Worm (Caenorhabditis elegans) whole organism, mixed stage, embryonic: ENCODE measurements around the gene srt-27.

ENCODE experiments used
- M03D4.4 ChIP-seq: sonication (generic microtip); optimal IDR thresholded peaks from 2 replicates; lab custom pipeline; 2017; ENCODE audit warnings: mild to moderate bottlenecking, missing genetic modification characterization, missing compliant biosample characterization
- bed-3 ChIP-seq: fragments of 200-800 bp; sonication (Bioruptor generic); optimal IDR thresholded peaks from 3 replicates; lab custom pipeline; 2018; ENCODE audit warnings: mild to moderate bottlenecking, missing genetic modification characterization, moderate library complexity, missing compliant biosample characterization
- blmp-1 ChIP-seq: fragments of 150-350 bp; optimal IDR thresholded peaks from 2 replicates; lab custom pipeline; 2014; ENCODE audit warnings: missing biosample characterization, missing genetic modification characterization
- ceh-39 ChIP-seq: fragments of 150-350 bp; optimal IDR thresholded peaks from 2 replicates; lab custom pipeline; 2014; ENCODE audit warnings: missing biosample characterization, missing genetic modification characterization
- ceh-83 ChIP-seq: fragments of 200-800 bp; sonication (Bioruptor generic); optimal IDR thresholded peaks from 2 replicates; lab custom pipeline; 2018; ENCODE audit warnings: mild to moderate bottlenecking, missing genetic modification characterization, missing compliant biosample characterization
- ces-1 ChIP-seq: fragments of 150-350 bp; optimal IDR thresholded peaks from 2 replicates; lab custom pipeline; 2014; ENCODE audit warnings: missing biosample characterization, missing genetic modification reagents, missing genetic modification characterization
- cnd-1 ChIP-seq: fragments of 200-800 bp; sonication (Bioruptor generic); optimal IDR thresholded peaks from 2 replicates; lab custom pipeline; 2018; ENCODE audit warnings: mild to moderate bottlenecking, missing genetic modification characterization, missing compliant biosample characterization
- drap-1 ChIP-seq: fragments of 200-800 bp; sonication (Bioruptor generic); optimal IDR thresholded peaks from 3 replicates; lab custom pipeline; 2018; ENCODE audit warnings: mild to moderate bottlenecking, missing genetic modification characterization, missing compliant biosample characterization
- elt-1 ChIP-seq: sonication (generic microtip); optimal IDR thresholded peaks from 2 replicates; lab custom pipeline; 2017; ENCODE audit warnings: missing genetic modification characterization, mild to moderate bottlenecking, missing compliant biosample characterization, antibody characterized with exemption, moderate library complexity, borderline replicate concordance; ENCODE audit not compliant: insufficient read depth
- flh-1 ChIP-seq: fragments of 200-800 bp; sonication (Bioruptor generic); optimal IDR thresholded peaks from 2 replicates; lab custom pipeline; 2018; ENCODE audit warnings: mild to moderate bottlenecking, missing genetic modification characterization, moderate library complexity, missing compliant biosample characterization
- ham-2 ChIP-seq: fragments of 200-800 bp; sonication (Bioruptor generic); optimal IDR thresholded peaks from 2 replicates; lab custom pipeline; 2018; ENCODE audit warnings: mild to moderate bottlenecking, missing genetic modification characterization, missing compliant biosample characterization
- hlh-1 ChIP-seq: fragments of 150-350 bp; optimal IDR thresholded peaks from 2 replicates; lab custom pipeline; 2014; ENCODE audit warnings: missing biosample characterization, missing genetic modification reagents, missing genetic modification characterization
- lin-13 ChIP-seq: fragments of 150-350 bp; optimal IDR thresholded peaks from 2 replicates; lab custom pipeline; 2014; ENCODE audit warnings: missing biosample characterization, missing genetic modification characterization
- lsy-2 ChIP-seq: fragments of 150-350 bp; optimal IDR thresholded peaks from 2 replicates; lab custom pipeline; 2014; ENCODE audit warnings: missing biosample characterization, missing genetic modification characterization
- mab-5 ChIP-seq: fragments of 150-350 bp; optimal IDR thresholded peaks from 2 replicates; lab custom pipeline; 2014; ENCODE audit warnings: missing biosample characterization, missing genetic modification characterization
- mep-1 ChIP-seq: fragments of 150-350 bp; optimal IDR thresholded peaks from 2 replicates; lab custom pipeline; 2017; ENCODE audit warnings: missing biosample characterization, missing genetic modification reagents, missing genetic modification characterization, inconsistent platforms
- mls-2 ChIP-seq: sonication (generic microtip); optimal IDR thresholded peaks from 2 replicates; lab custom pipeline; 2016; ENCODE audit warnings: mild to moderate bottlenecking, missing genetic modification characterization, moderate library complexity, missing compliant biosample characterization
- nhr-12 ChIP-seq: fragments of 150-350 bp; optimal IDR thresholded peaks from 2 replicates; lab custom pipeline; 2014; ENCODE audit warnings: missing biosample characterization, missing genetic modification characterization
- nhr-237 ChIP-seq: fragments of 150-350 bp; optimal IDR thresholded peaks from 2 replicates; lab custom pipeline; 2014; ENCODE audit warnings: missing biosample characterization, missing genetic modification characterization
- nhr-28 ChIP-seq: fragments of 150-350 bp; optimal IDR thresholded peaks from 2 replicates; lab custom pipeline; 2014; ENCODE audit warnings: missing biosample characterization, missing genetic modification characterization
- nhr-76 ChIP-seq: sonication (generic microtip); optimal IDR thresholded peaks from 2 replicates; lab custom pipeline; 2017; ENCODE audit warnings: missing biosample characterization, missing genetic modification characterization
- pha-4 ChIP-seq: fragments of 150-350 bp; optimal IDR thresholded peaks from 2 replicates; lab custom pipeline; 2018; ENCODE audit warnings: missing biosample characterization, missing genetic modification reagents, missing genetic modification characterization
- sem-2 ChIP-seq: fragments of 200-800 bp; sonication (Bioruptor generic); optimal IDR thresholded peaks from 2 replicates; lab custom pipeline; 2018; ENCODE audit warnings: mild to moderate bottlenecking, missing genetic modification characterization, missing compliant biosample characterization
- snpc-4 ChIP-seq: fragments of 150-350 bp; optimal IDR thresholded peaks from 2 replicates; lab custom pipeline; 2014; ENCODE audit warnings: missing biosample characterization, missing genetic modification characterization
- sptf-1 ChIP-seq: sonication (generic microtip); optimal IDR thresholded peaks from 2 replicates; lab custom pipeline; 2017; ENCODE audit warnings: mild to moderate bottlenecking, missing genetic modification characterization, moderate library complexity, missing compliant biosample characterization
- tbx-8 ChIP-seq: fragments of 200-800 bp; sonication (Bioruptor generic); optimal IDR thresholded peaks from 2 replicates; lab custom pipeline; 2018; ENCODE audit warnings: mild to moderate bottlenecking, missing genetic modification characterization, moderate library complexity, missing compliant biosample characterization
- unc-120 ChIP-seq: sonication (generic microtip); optimal IDR thresholded peaks from 2 replicates; lab custom pipeline; 2017; ENCODE audit warnings: missing genetic modification characterization, missing compliant biosample characterization; ENCODE audit not compliant: poor library complexity, severe bottlenecking
- unc-39 ChIP-seq: fragments of 150-350 bp; optimal IDR thresholded peaks from 2 replicates; lab custom pipeline; 2014; ENCODE audit warnings: missing biosample characterization, missing genetic modification characterization
- unc-62 ChIP-seq: fragments of 150-350 bp; optimal IDR thresholded peaks from 2 replicates; lab custom pipeline; 2014; ENCODE audit warnings: missing biosample characterization, missing genetic modification reagents, missing genetic modification characterization
- zip-8 ChIP-seq: fragments of 150-350 bp; optimal IDR thresholded peaks from 2 replicates; lab custom pipeline; 2014; ENCODE audit warnings: missing biosample characterization, missing genetic modification characterization
- ztf-11 ChIP-seq: fragments of 150-350 bp; optimal IDR thresholded peaks from 2 replicates; lab custom pipeline; 2014; ENCODE audit warnings: missing biosample characterization, missing genetic modification characterization

Gene srt-27

DNA sequence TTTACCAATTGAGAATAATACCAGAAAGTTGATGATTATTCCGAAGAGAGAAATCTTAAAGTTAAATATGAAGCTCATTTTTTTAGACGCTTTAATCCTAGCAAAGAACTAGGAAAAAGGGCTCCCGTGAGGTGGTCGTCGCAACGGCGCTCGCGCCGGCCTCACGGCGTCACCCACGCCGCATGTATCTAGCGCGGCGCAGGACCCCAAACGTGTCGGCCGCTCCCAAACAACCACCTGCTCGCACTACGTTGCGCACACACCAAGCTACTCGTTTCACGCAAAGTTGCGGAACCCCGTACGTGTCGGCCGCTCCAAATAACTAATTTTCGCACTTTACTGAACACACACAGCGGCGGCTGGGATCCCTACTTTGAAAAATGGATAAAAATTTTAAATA is 25.7 kb upstream of the srt-27 start:
- TF ChIP-seq nhr-28 (tag; lab: Kevin White, UChicago) (no peak), ham-2 (GFP tag; lab: Kevin White, UChicago) (no peak), lin-13 (tag; lab: Kevin White, UChicago) (no peak), sptf-1 (tag; lab: Kevin White, UChicago) (no peak), ceh-39 (tag; lab: Kevin White, UChicago) (no peak), pha-4 (tag; lab: Kevin White, UChicago) (no peak), nhr-76 (tag; lab: Kevin White, UChicago) (no peak)

ce11 chrV:2742298-2742697 is 21.6 kb upstream of the srt-27 start, which contains the start of gene srg-62:
TSS of gene srg-62 (minus strand) at chrV:2742398.
- TF ChIP-seq snpc-4 (tag; lab: Kevin White, UChicago) (no peak), drap-1 (GFP tag; lab: Kevin White, UChicago) (no peak), unc-120 (tag; lab: Kevin White, UChicago) (no peak), unc-62 (no peak), flh-1 (GFP tag; lab: Kevin White, UChicago) (no peak), ceh-83 (GFP tag; lab: Kevin White, UChicago) (no peak), zip-8 (tag; lab: Kevin White, UChicago) (no peak), bed-3 (no peak), mep-1 (tag; lab: Kevin White, UChicago) (no peak), unc-39 (no peak), M03D4.4 (tag; lab: Kevin White, UChicago) (no peak), sptf-1 (tag; lab: Kevin White, UChicago) (no peak), ces-1 (GFP tag; lab: Kevin White, UChicago) (no peak), mab-5 (tag; lab: Kevin White, UChicago) (no peak), nhr-237 (tag; lab: Kevin White, UChicago) (no peak), pha-4 (tag; lab: Kevin White, UChicago) (no peak), elt-1 (no peak), tbx-8 (no peak), nhr-12 (no peak)

- TF ChIP-seq ham-2 (GFP tag; lab: Kevin White, UChicago) (no peak), bed-3 (no peak), unc-120 (tag; lab: Kevin White, UChicago) (no peak), sem-2 (GFP tag; lab: Kevin White, UChicago) (no peak), hlh-1 (tag; lab: Kevin White, UChicago) (no peak), nhr-12 (no peak), lsy-2 (no peak), elt-1 (no peak), ztf-11 (tag; lab: Kevin White, UChicago) (no peak), ces-1 (GFP tag; lab: Kevin White, UChicago) (no peak), unc-39 (no peak), M03D4.4 (tag; lab: Kevin White, UChicago) (no peak), cnd-1 (no peak)
- TF ChIP-seq, all 35 proteins: peak for 0
Measured at ce11 chrV:2740228-2740627, 19.6 kb upstream of the srt-27 start, which contains the start of gene srg-61. TSS of gene srg-61 (minus strand) at chrV:2740328.

DNA sequence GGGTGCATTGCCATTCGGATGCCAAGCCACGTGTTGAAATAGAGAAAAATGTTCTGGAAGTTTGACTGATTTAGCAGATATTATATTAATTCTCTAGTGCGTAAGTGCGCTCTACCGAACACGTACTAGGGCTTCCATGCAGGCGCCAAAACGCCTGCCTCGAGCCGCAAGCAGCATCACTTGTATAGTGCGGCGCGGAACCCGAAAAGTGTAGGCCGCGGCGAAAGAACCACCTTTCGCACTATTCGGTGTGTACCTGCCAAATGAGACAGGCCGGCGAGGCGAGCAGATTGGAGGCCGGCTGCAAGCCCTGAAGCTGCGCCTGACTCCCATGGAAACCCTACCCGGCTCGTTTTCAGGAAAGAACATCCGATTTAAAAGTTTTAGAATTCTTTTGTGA is 18.9 kb upstream of the srt-27 start:
- TF ChIP-seq tbx-8 (no peak), ham-2 (GFP tag; lab: Kevin White, UChicago) (no peak), unc-120 (tag; lab: Kevin White, UChicago) (no peak), lsy-2 (no peak), ces-1 (GFP tag; lab: Kevin White, UChicago) (no peak), ceh-83 (GFP tag; lab: Kevin White, UChicago) (no peak), cnd-1 (no peak), hlh-1 (tag; lab: Kevin White, UChicago) (no peak), mls-2 (tag; lab: Kevin White, UChicago) (no peak), blmp-1 (tag; lab: Kevin White, UChicago) (no peak)

ce11 chrV:2738174-2738573 is 17.5 kb upstream of the srt-27 start, which contains the start of gene srg-56:
TSS of gene srg-56 (minus strand) at chrV:2738274.
- TF ChIP-seq ces-1 (GFP tag; lab: Kevin White, UChicago) (no peak), tbx-8 (no peak), lin-13 (tag; lab: Kevin White, UChicago) (no peak), unc-39 (no peak), unc-120 (tag; lab: Kevin White, UChicago) (no peak)
